Worm (Caenorhabditis elegans) whole organism, mixed stage, embryonic: ENCODE measurements around the gene F14H3.4.

Experiments
- bed-3 ChIP-seq: fragments of 200-800 bp; sonication (Bioruptor generic); optimal IDR thresholded peaks from 3 replicates; lab custom pipeline; 2018; ENCODE audit warnings: mild to moderate bottlenecking, missing genetic modification characterization, moderate library complexity, missing compliant biosample characterization
- ces-1 ChIP-seq: fragments of 150-350 bp; optimal IDR thresholded peaks from 2 replicates; lab custom pipeline; 2014; ENCODE audit warnings: missing biosample characterization, missing genetic modification reagents, missing genetic modification characterization
- elt-1 ChIP-seq: sonication (generic microtip); optimal IDR thresholded peaks from 2 replicates; lab custom pipeline; 2017; ENCODE audit warnings: missing genetic modification characterization, mild to moderate bottlenecking, missing compliant biosample characterization, antibody characterized with exemption, moderate library complexity, borderline replicate concordance; ENCODE audit not compliant: insufficient read depth
- elt-3 ChIP-seq: fragments of 150-350 bp; optimal IDR thresholded peaks from 2 replicates; lab custom pipeline; 2014; ENCODE audit warnings: missing biosample characterization, missing genetic modification characterization
- ham-2 ChIP-seq: fragments of 200-800 bp; sonication (Bioruptor generic); optimal IDR thresholded peaks from 2 replicates; lab custom pipeline; 2018; ENCODE audit warnings: mild to moderate bottlenecking, missing genetic modification characterization, missing compliant biosample characterization
- nhr-76 ChIP-seq: sonication (generic microtip); optimal IDR thresholded peaks from 2 replicates; lab custom pipeline; 2017; ENCODE audit warnings: missing biosample characterization, missing genetic modification characterization
- snpc-4 ChIP-seq: fragments of 150-350 bp; optimal IDR thresholded peaks from 2 replicates; lab custom pipeline; 2014; ENCODE audit warnings: missing biosample characterization, missing genetic modification characterization
- ztf-11 ChIP-seq: fragments of 150-350 bp; optimal IDR thresholded peaks from 2 replicates; lab custom pipeline; 2014; ENCODE audit warnings: missing biosample characterization, missing genetic modification characterization

DNA sequence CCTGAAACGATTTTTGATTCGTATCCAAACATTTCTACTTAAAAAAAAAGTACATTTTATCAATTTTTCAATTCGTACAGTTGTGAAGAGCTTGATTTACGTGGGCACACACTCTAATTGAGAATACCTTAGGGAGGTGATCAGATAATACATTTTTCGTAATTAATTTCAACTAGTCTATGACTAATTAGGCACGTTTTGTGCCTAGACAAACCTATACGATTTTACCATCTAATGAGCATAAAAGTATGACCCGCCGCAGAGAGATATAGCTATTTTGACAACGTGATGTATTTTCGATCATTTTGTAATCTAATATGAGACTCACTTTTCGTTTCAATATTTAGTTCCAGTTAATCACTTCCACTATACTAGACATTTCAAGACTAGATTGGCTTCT is 37.9 kb downstream of the F14H3.4 start:
- TF ChIP-seq elt-3 (tag; lab: Kevin White, UChicago) (no peak), ces-1 (GFP tag; lab: Kevin White, UChicago) (no peak), bed-3 (GFP tag; lab: Kevin White, UChicago) (no peak), ztf-11 (tag; lab: Kevin White, UChicago) (no peak), snpc-4 (tag; lab: Kevin White, UChicago) (no peak), nhr-76 (tag; lab: Kevin White, UChicago) (no peak), elt-1 (no peak), ham-2 (GFP tag; lab: Kevin White, UChicago) (no peak)
